Worm (Caenorhabditis elegans): ENCODE results near the gene F26F4.2.
A peak's percentile ranks its signal among the peaks of the same experiment; 100 is the strongest.

F26F4.2 gene

ce11 chrIII:4930154-4930679 is 19.2 kb downstream of the F26F4.2 start, which contains the start of gene set-2:
TSS of gene set-2 (minus strand) at chrIII:4930204.
- TF ChIP-seq ceh-34 (tag; optimal IDR thresholded peaks at IDR 0.05) (peak; percentile 34), nfya-1 (tag; optimal IDR thresholded peaks at IDR 0.05) (peak; percentile 32), fkh-6 (tag; optimal IDR thresholded peaks at IDR 0.05) (peak; percentile 18), dve-1 (tag; optimal IDR thresholded peaks at IDR 0.05) (no peak), ref-2 (tag; optimal IDR thresholded peaks at IDR 0.05) (peak; percentile 71), pha-2 (tag; optimal IDR thresholded peaks at IDR 0.05) (peak; percentile 9), hlh-8 (tag; optimal IDR thresholded peaks at IDR 0.05) (peak; percentile 60), elt-2 (tag; optimal IDR thresholded peaks at IDR 0.05) (peak; percentile 67), unc-42 (tag; optimal IDR thresholded peaks at IDR 0.05) (peak; percentile 24), ets-4 (tag; optimal IDR thresholded peaks at IDR 0.05) (peak; percentile 91), tbx-7 (tag; optimal IDR thresholded peaks at IDR 0.05) (peak; percentile 87), mec-3 (tag; optimal IDR thresholded peaks at IDR 0.05; ENCODE audit: borderline replicate concordance) (peak; percentile 74), ttx-3 (tag; optimal IDR thresholded peaks at IDR 0.05) (peak; percentile 35), tbx-2 (tag; optimal IDR thresholded peaks at IDR 0.05) (peak; percentile 93), rnt-1 (tag; optimal IDR thresholded peaks at IDR 0.05) (peak; percentile 55), fax-1 (tag; optimal IDR thresholded peaks at IDR 0.05) (peak; percentile 62), pag-3 (tag; optimal IDR thresholded peaks at IDR 0.05; ENCODE audit: borderline replicate concordance) (no peak), zip-5 (tag; optimal IDR thresholded peaks at IDR 0.05) (peak; percentile 67), dmd-4 (tag; optimal IDR thresholded peaks at IDR 0.05; ENCODE audit: borderline replicate concordance) (no peak), C08G9.2 (tag; optimal IDR thresholded peaks at IDR 0.05) (peak; percentile 91), eyg-1 (tag; optimal IDR thresholded peaks at IDR 0.05) (peak; percentile 44), sdc-2 (tag; optimal IDR thresholded peaks at IDR 0.05) (peak; percentile 51), ceh-14 (tag; optimal IDR thresholded peaks at IDR 0.05) (peak; percentile 34), ceh-9 (tag; optimal IDR thresholded peaks at IDR 0.05) (no peak), ceh-24 (tag; optimal IDR thresholded peaks at IDR 0.05) (no peak), ceh-31 (tag; optimal IDR thresholded peaks at IDR 0.05) (peak; percentile 93), ceh-2 (tag; optimal IDR thresholded peaks at IDR 0.05) (peak; percentile 92), lim-6 (tag; optimal IDR thresholded peaks at IDR 0.05) (peak; percentile 65), ceh-18 (tag; optimal IDR thresholded peaks at IDR 0.05) (no peak), F13H6.1 (tag; optimal IDR thresholded peaks at IDR 0.05) (peak; percentile 33), ahr-1 (tag; optimal IDR thresholded peaks at IDR 0.05) (peak; percentile 34)

- no peak for TF ChIP-seq rnt-1 (tag; optimal IDR thresholded peaks at IDR 0.05)
- no peak for TF ChIP-seq pqm-1 (tag; optimal IDR thresholded peaks at IDR 0.05)
- no peak for TF ChIP-seq ceh-30 (tag; optimal IDR thresholded peaks at IDR 0.05)
- TF ChIP-seq eyg-1 (tag; optimal IDR thresholded peaks at IDR 0.05), result no peak
- TF ChIP-seq unc-3 (GFP tag; conservative IDR thresholded peaks at IDR 0.05), result no peak
- no peak for TF ChIP-seq unc-3 (tag; optimal IDR thresholded peaks at IDR 0.05)
- TF ChIP-seq ceh-31 (tag; optimal IDR thresholded peaks at IDR 0.05), result no peak
- TF ChIP-seq sdc-2 (tag; optimal IDR thresholded peaks at IDR 0.05), result no peak
- no peak for TF ChIP-seq tbx-7 (tag; optimal IDR thresholded peaks at IDR 0.05)
- no peak for TF ChIP-seq Y22D7AL.16 (tag; optimal IDR thresholded peaks at IDR 0.05)
These were observed 21.2 kb downstream of the F26F4.2 start, which contains the start of the genes C26E6.12 and eri-9 for ce11 chrIII:4932203-4932699. TSS of gene C26E6.12 (minus strand) at chrIII:4932253. TSS of gene eri-9 (plus strand) at chrIII:4932450.

ce11 chrIII:4934896-4935628 is 24.0 kb downstream of the F26F4.2 start, which contains the start of gene mrps-18C:
TSS of gene mrps-18C (plus strand) at chrIII:4935578.
- TF ChIP-seq sox-2 (GFP tag; IDR thresholded peaks at IDR 0.05) (no peak), pax-1 (tag; optimal IDR thresholded peaks at IDR 0.05) (no peak), nhr-11 (tag; optimal IDR thresholded peaks at IDR 0.05) (no peak), tbx-7 (tag; optimal IDR thresholded peaks at IDR 0.05) (no peak), lim-6 (tag; optimal IDR thresholded peaks at IDR 0.05) (no peak), Y22D7AL.16 (tag; optimal IDR thresholded peaks at IDR 0.05) (no peak), eyg-1 (tag; optimal IDR thresholded peaks at IDR 0.05) (no peak)
